Worm (Caenorhabditis elegans): Measurements from ENCODE around the gene R10D12.13.

R10D12.13 gene

DNA sequence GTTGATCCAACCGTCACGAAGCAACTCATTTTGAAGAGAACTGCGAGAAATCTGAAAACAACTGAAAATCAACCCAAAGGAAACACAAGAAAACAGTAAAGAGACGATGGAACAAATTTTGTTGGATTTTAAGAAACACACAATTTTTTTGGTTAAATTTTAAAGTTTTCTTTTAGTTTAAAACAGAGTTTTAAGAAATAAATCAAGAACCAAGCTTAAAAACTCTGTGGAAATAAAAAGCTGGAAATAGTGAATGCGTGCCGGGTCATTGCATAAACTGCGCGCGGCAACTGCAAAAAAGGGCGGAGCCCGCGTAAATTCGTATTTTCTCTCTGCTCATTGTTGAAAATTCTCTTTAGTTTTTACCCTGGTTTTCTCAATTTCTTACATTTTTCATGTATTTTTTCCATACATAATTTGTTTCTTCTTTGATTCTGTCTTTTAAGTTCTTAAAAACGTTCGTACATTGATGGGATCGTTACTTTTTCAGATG is at the start of gene R10D12.13, which contains the start of gene algn-13:
TSS of gene R10D12.13 (plus strand) at position 491 of the 493 bp plus-strand sequence.
TSS of gene algn-13 (minus strand) at position 51 of the 493 bp plus-strand sequence.
- TF ChIP-seq hlh-26 (GFP tag; conservative IDR thresholded peaks at IDR 0.05) (no peak), lin-54 (GFP tag; optimal IDR thresholded peaks at IDR 0.05) (peak; percentile 69), T26A5.8 (tag; optimal IDR thresholded peaks at IDR 0.05) (no peak), sea-2 (GFP tag; IDR thresholded peaks at IDR 0.05) (no peak), attf-3 (GFP tag; conservative IDR thresholded peaks at IDR 0.05) (0 out of 2 replicates have a peak, but pooled peaks have one; percentile 21), somi-1 (GFP tag; optimal IDR thresholded peaks at IDR 0.05) (no peak), aptf-3 (GFP tag; IDR thresholded peaks at IDR 0.05) (no peak), efl-1 (GFP tag; optimal IDR thresholded peaks at IDR 0.05) (peak; percentile 89), nhr-80 (tag; optimal IDR thresholded peaks at IDR 0.05) (peak; percentile 8), zfh-2 (GFP tag; conservative IDR thresholded peaks at IDR 0.05) (no peak), F57A8.1 (GFP tag; optimal IDR thresholded peaks at IDR 0.05) (no peak), F10E7.11 (tag; optimal IDR thresholded peaks at IDR 0.05) (no peak), Y53G8AR.9 (GFP tag; conservative IDR thresholded peaks at IDR 0.05) (no peak), sptf-2 (GFP tag; optimal IDR thresholded peaks at IDR 0.05) (no peak), hsf-1 (GFP tag; IDR thresholded peaks at IDR 0.05) (peak; percentile 49; the same call in 1 of the 2 replicates), madf-6 (GFP tag; IDR thresholded peaks at IDR 0.05) (peak; percentile 93), gei-17 (GFP tag; optimal IDR thresholded peaks at IDR 0.05) (no peak), ztf-25 (GFP tag; IDR thresholded peaks at IDR 0.05) (no peak), lir-1 (GFP tag; conservative IDR thresholded peaks at IDR 0.05) (0 out of 2 replicates have a peak, but pooled peaks have one; percentile 22), F33H1.4 (GFP tag; IDR thresholded peaks at IDR 0.05) (peak; percentile 59), ama-1 (optimal IDR thresholded peaks at IDR 0.05) (no peak), ama-1 (GFP tag; optimal IDR thresholded peaks at IDR 0.05) (peak in 1 of 2 experiments; percentile 28), ztf-3 (GFP tag; optimal IDR thresholded peaks at IDR 0.05) (no peak), bed-1 (GFP tag; IDR thresholded peaks at IDR 0.05) (no peak), nhr-90 (tag; optimal IDR thresholded peaks at IDR 0.05) (no peak), snpc-3.4 (tag; optimal IDR thresholded peaks at IDR 0.05) (peak; percentile 92), die-1 (tag; optimal IDR thresholded peaks at IDR 0.05) (no peak), Y67H2A.10 (GFP tag; conservative IDR thresholded peaks at IDR 0.05) (no peak), madf-10 (tag; optimal IDR thresholded peaks at IDR 0.05) (no peak), ZK185.1 (tag; optimal IDR thresholded peaks at IDR 0.05; ENCODE audit: poor library complexity, severe bottlenecking) (peak; percentile 79), nhr-27 (tag; optimal IDR thresholded peaks at IDR 0.05) (no peak), attf-6 (GFP tag; IDR thresholded peaks at IDR 0.05) (no peak), B0019.2 (GFP tag; conservative IDR thresholded peaks at IDR 0.05) (no peak), ceh-40 (GFP tag; IDR thresholded peaks at IDR 0.05) (no peak), rcor-1 (GFP tag; IDR thresholded peaks at IDR 0.05) (peak; percentile 57; the same call in 1 of the 2 replicates), F23B12.7 (tag; optimal IDR thresholded peaks at IDR 0.05; ENCODE audit: insufficient read depth) (peak; percentile 31), tlf-1 (GFP tag; optimal IDR thresholded peaks at IDR 0.05) (peak; percentile 41), F52B5.7 (tag; optimal IDR thresholded peaks at IDR 0.05) (no peak), dpl-1 (GFP tag; optimal IDR thresholded peaks at IDR 0.05) (peak; percentile 51), tbx-9 (tag; optimal IDR thresholded peaks at IDR 0.05; ENCODE audit: borderline replicate concordance) (no peak), B0035.1 (tag; optimal IDR thresholded peaks at IDR 0.05) (no peak), rpc-1 (optimal IDR thresholded peaks at IDR 0.05) (peak; percentile 44), rpc-1 (tag; optimal IDR thresholded peaks at IDR 0.05) (no peak), pha-4 (tag; optimal IDR thresholded peaks at IDR 0.05) (no peak), xnd-1 (tag; optimal IDR thresholded peaks at IDR 0.05) (peak; percentile 65), lag-1 (GFP tag; IDR thresholded peaks at IDR 0.05) (no peak), C17E4.6 (GFP tag; IDR thresholded peaks at IDR 0.05) (no peak), mes-4 (tag; optimal IDR thresholded peaks at IDR 0.05) (no peak), chd-7 (tag; optimal IDR thresholded peaks at IDR 0.05) (no peak), mxl-1 (tag; optimal IDR thresholded peaks at IDR 0.05) (no peak)

Data from whole organism, young adult.